Worm (Caenorhabditis elegans) whole organism, L4 larva: ENCODE data around the gene gad-1.

Source experiments
- D1046.2 ChIP-seq: fragments of 200-800 bp; sonication (Bioruptor generic); IDR thresholded peaks from 2 replicates; pipeline ENCODE4 v1.3.6; 2022; ENCODE audit warnings: missing genetic modification characterization, missing compliant biosample characterization
- F10B5.3 ChIP-seq: sonication (generic microtip); optimal IDR thresholded peaks from 2 replicates; lab custom pipeline; 2016; ENCODE audit warnings: mild to moderate bottlenecking, missing genetic modification characterization, missing compliant biosample characterization
- F49E8.2 ChIP-seq: sonication (generic microtip); optimal IDR thresholded peaks from 2 replicates; lab custom pipeline; 2016; ENCODE audit warnings: missing compliant biosample characterization, mild to moderate bottlenecking, missing genetic modification characterization, borderline replicate concordance
- Y105C5A.15 ChIP-seq: fragments of 200-800 bp; sonication (Bioruptor generic); IDR thresholded peaks from 2 replicates; pipeline ENCODE4 v1.3.6; 2022; ENCODE audit warnings: missing genetic modification characterization, missing compliant biosample characterization
- Y48G9A.11 ChIP-seq: fragments of 200-800 bp; sonication (Bioruptor generic); IDR thresholded peaks from 2 replicates; pipeline ENCODE4 v1.3.6; 2022; ENCODE audit warnings: missing genetic modification reagents, missing genetic modification characterization, missing compliant biosample characterization
- Y75B8A.6 ChIP-seq: fragments of 200-800 bp; sonication (Bioruptor generic); IDR thresholded peaks from 2 replicates; pipeline ENCODE4 v1.3.6; 2022; ENCODE audit warnings: missing genetic modification reagents, missing genetic modification characterization, missing compliant biosample characterization
- aha-1 ChIP-seq: fragments of 150-350 bp; peaks from one replicate; lab custom pipeline; 2014; ENCODE audit warnings: missing biosample characterization, missing genetic modification characterization
- aly-2 ChIP-seq: sonication (generic microtip); optimal IDR thresholded peaks from 2 replicates; lab custom pipeline; 2018; ENCODE audit warnings: missing biosample characterization, missing genetic modification characterization
- ama-1 ChIP-seq: fragments of 150-350 bp; optimal IDR thresholded peaks from 2 replicates; lab custom pipeline; 2014; ENCODE audit warnings: inconsistent platforms, mixed read lengths
- arid-1 ChIP-seq: fragments of 200-800 bp; sonication (Bioruptor generic); conservative IDR thresholded peaks from 2 replicates; pipeline ENCODE4 v1.3.6; 2022; ENCODE audit warnings: missing genetic modification reagents, missing genetic modification characterization, missing compliant biosample characterization
- ceh-20 ChIP-seq: fragments of 200-800 bp; sonication (Bioruptor generic); IDR thresholded peaks from 2 replicates; pipeline ENCODE4 v1.3.6; 2022; ENCODE audit warnings: missing genetic modification reagents, missing genetic modification characterization, missing compliant biosample characterization
- ceh-28 ChIP-seq: fragments of 150-350 bp; optimal IDR thresholded peaks from 2 replicates; lab custom pipeline; 2014; ENCODE audit warnings: missing biosample characterization, missing genetic modification reagents, missing genetic modification characterization
- ceh-44 ChIP-seq: fragments of 200-800 bp; sonication (Bioruptor generic); IDR thresholded peaks from 2 replicates; pipeline ENCODE4 v1.3.6; 2022; ENCODE audit warnings: missing genetic modification reagents, missing genetic modification characterization, missing compliant biosample characterization
- ceh-62 ChIP-seq: sonication (generic microtip); optimal IDR thresholded peaks from 2 replicates; lab custom pipeline; 2017; ENCODE audit warnings: missing biosample characterization, missing genetic modification characterization
- cey-2 ChIP-seq: sonication (generic microtip); optimal IDR thresholded peaks from 3 replicates; lab custom pipeline; 2017; ENCODE audit warnings: missing genetic modification characterization, mild to moderate bottlenecking, missing compliant biosample characterization, antibody characterized with exemption, borderline replicate concordance; ENCODE audit not compliant: insufficient read depth
- daf-16 ChIP-seq, 3 experiments: sonication (generic microtip); optimal IDR thresholded peaks; 2 replicates each; lab custom pipeline; 2016 to 2017; ENCODE audit warnings: missing genetic modification characterization in 3 of 3, missing genetic modification reagents in 3 of 3, mild to moderate bottlenecking in 2 of 3, missing compliant biosample characterization in 2 of 3, missing biosample characterization in 1 of 3, moderate library complexity in 1 of 3
- daf-19 ChIP-seq: fragments of 200-800 bp; sonication (Bioruptor generic); conservative IDR thresholded peaks from 2 replicates; pipeline ENCODE4 v1.3.6; 2022; ENCODE audit warnings: missing genetic modification characterization, missing compliant biosample characterization
- dmd-8 ChIP-seq: fragments of 200-800 bp; sonication (Bioruptor generic); IDR thresholded peaks from 2 replicates; pipeline ENCODE4 v1.3.6; 2022; ENCODE audit warnings: missing genetic modification characterization, missing compliant biosample characterization
- dmd-9 ChIP-seq: fragments of 200-800 bp; sonication (Bioruptor generic); IDR thresholded peaks from 2 replicates; pipeline ENCODE4 v1.3.6; 2022; ENCODE audit warnings: missing genetic modification reagents, missing genetic modification characterization, missing compliant biosample characterization
- dpl-1 ChIP-seq: fragments of 150-350 bp; optimal IDR thresholded peaks from 2 replicates; lab custom pipeline; 2014; ENCODE audit warnings: missing biosample characterization, missing genetic modification reagents, missing genetic modification characterization
- dve-1 ChIP-seq: sonication (generic microtip); optimal IDR thresholded peaks from 2 replicates; lab custom pipeline; 2017; ENCODE audit warnings: antibody characterized with exemption, mild to moderate bottlenecking, missing genetic modification characterization, missing compliant biosample characterization; ENCODE audit not compliant: insufficient read depth
- egl-43 ChIP-seq: fragments of 200-800 bp; sonication (Bioruptor generic); IDR thresholded peaks from 2 replicates; pipeline ENCODE4 v1.3.6; 2022; ENCODE audit warnings: missing genetic modification reagents, missing genetic modification characterization, missing compliant biosample characterization
- hif-1 ChIP-seq, 2 experiments: sonication (generic microtip); optimal IDR thresholded peaks; 2 replicates each; lab custom pipeline; 2016 to 2017; ENCODE audit warnings: missing compliant biosample characterization in 2 of 2, missing genetic modification characterization in 2 of 2, missing genetic modification reagents in 2 of 2, missing genotype in 2 of 2, mild to moderate bottlenecking in 1 of 2
- hlh-11 ChIP-seq: fragments of 200-800 bp; sonication (Bioruptor generic); optimal IDR thresholded peaks from 2 replicates; lab custom pipeline; 2018; ENCODE audit warnings: mild to moderate bottlenecking, missing genetic modification characterization, missing compliant biosample characterization
- hlh-30 ChIP-seq: sonication (generic microtip); optimal IDR thresholded peaks from 2 replicates; lab custom pipeline; 2017; ENCODE audit warnings: antibody characterized with exemption, mild to moderate bottlenecking, missing genetic modification characterization, missing compliant biosample characterization; ENCODE audit not compliant: insufficient read depth
- lim-7 ChIP-seq: fragments of 200-800 bp; sonication (Bioruptor generic); IDR thresholded peaks from 2 replicates; pipeline ENCODE4 v1.3.6; 2022; ENCODE audit warnings: missing genetic modification characterization, missing compliant biosample characterization
- lin-38 ChIP-seq: fragments of 200-800 bp; sonication (Bioruptor generic); IDR thresholded peaks from 2 replicates; pipeline ENCODE4 v1.3.6; 2022; ENCODE audit warnings: missing genetic modification reagents, missing genetic modification characterization, missing compliant biosample characterization
- lsy-2 ChIP-seq, 2 experiments: fragments of 150-350 bp in 1 of 2; sonication (generic microtip) in 1 of 2; optimal IDR thresholded peaks; 2 replicates each; lab custom pipeline; 2014 to 2017; ENCODE audit warnings: missing biosample characterization in 2 of 2, missing genetic modification characterization in 2 of 2
- madf-9 ChIP-seq: fragments of 200-800 bp; sonication (Bioruptor generic); conservative IDR thresholded peaks from 2 replicates; pipeline ENCODE4 v1.3.6; 2022; ENCODE audit warnings: missing genetic modification reagents, missing genetic modification characterization, missing compliant biosample characterization
- mdl-1 ChIP-seq, 2 experiments: fragments of 150-350 bp in 1 of 2; sonication (generic microtip) in 1 of 2; optimal IDR thresholded peaks; 2 replicates each; lab custom pipeline; 2014 to 2017; ENCODE audit warnings: missing biosample characterization in 2 of 2, missing genetic modification characterization in 2 of 2
- mep-1 ChIP-seq: fragments of 150-350 bp; sonication (generic microtip); optimal IDR thresholded peaks from 3 replicates; lab custom pipeline; 2014; ENCODE audit warnings: missing biosample characterization, missing genetic modification characterization
- nhr-237 ChIP-seq: sonication (generic microtip); optimal IDR thresholded peaks from 2 replicates; lab custom pipeline; 2017; ENCODE audit warnings: missing biosample characterization, missing genetic modification characterization
- nhr-28 ChIP-seq: fragments of 150-350 bp; optimal IDR thresholded peaks from 2 replicates; lab custom pipeline; 2014; ENCODE audit warnings: missing biosample characterization, missing genetic modification characterization
- nhr-41 ChIP-seq: fragments of 200-800 bp; sonication (Bioruptor generic); IDR thresholded peaks from 2 replicates; pipeline ENCODE4 v1.3.6; 2022; ENCODE audit warnings: missing genetic modification reagents, missing genetic modification characterization, missing compliant biosample characterization
- nhr-48 ChIP-seq: sonication (generic microtip); optimal IDR thresholded peaks from 2 replicates; lab custom pipeline; 2016; ENCODE audit warnings: mild to moderate bottlenecking, missing genetic modification characterization, missing compliant biosample characterization
- pqm-1 ChIP-seq: sonication (generic microtip); optimal IDR thresholded peaks from 2 replicates; lab custom pipeline; 2017; ENCODE audit warnings: missing biosample characterization, missing genetic modification characterization
- saeg-2 ChIP-seq: fragments of 200-800 bp; sonication (Bioruptor generic); IDR thresholded peaks from 2 replicates; pipeline ENCODE4 v1.3.6; 2022; ENCODE audit warnings: missing genetic modification reagents, missing genetic modification characterization, missing compliant biosample characterization
- snpc-4 ChIP-seq: fragments of 150-350 bp; optimal IDR thresholded peaks from 2 replicates; lab custom pipeline; 2014; ENCODE audit warnings: missing biosample characterization, missing genetic modification characterization
- spr-1 ChIP-seq: sonication (generic microtip); optimal IDR thresholded peaks from 2 replicates; lab custom pipeline; 2016; ENCODE audit warnings: mild to moderate bottlenecking, missing genetic modification characterization, missing compliant biosample characterization
- spr-3 ChIP-seq: fragments of 200-800 bp; sonication (Bioruptor generic); optimal IDR thresholded peaks from 2 replicates; lab custom pipeline; 2018; ENCODE audit warnings: mild to moderate bottlenecking, missing genetic modification characterization, missing compliant biosample characterization
- unc-62 ChIP-seq, 3 experiments: fragments of 150-350 bp in 1 of 3; sonication (generic microtip); optimal IDR thresholded peaks in 2 of 3; peaks in 1 of 3; 1 replicate in 1 of 3; 2 replicates in 2 of 3; lab custom pipeline; 2014 to 2017; ENCODE audit warnings: missing biosample characterization in 3 of 3, missing genetic modification characterization in 3 of 3, missing genetic modification reagents in 3 of 3, missing genotype in 1 of 3
- zag-1 ChIP-seq: fragments of 150-350 bp; optimal IDR thresholded peaks from 2 replicates; lab custom pipeline; 2014; ENCODE audit warnings: missing biosample characterization, missing genetic modification characterization
- ztf-11 ChIP-seq: fragments of 150-350 bp; optimal IDR thresholded peaks from 2 replicates; lab custom pipeline; 2014; ENCODE audit warnings: missing biosample characterization, missing genetic modification characterization
- ztf-7 ChIP-seq: fragments of 150-350 bp; optimal IDR thresholded peaks from 2 replicates; lab custom pipeline; 2014; ENCODE audit warnings: missing biosample characterization, missing genetic modification characterization

Gene gad-1

ce11 chrV:6430526-6431371, 2.5 kb downstream of the gad-1 start:
- peak; percentile 23 for TF ChIP-seq hlh-11
- peak; percentile 32 for TF ChIP-seq mep-1
- TF ChIP-seq dve-1 (tag; lab: Kevin White, UChicago) = peak; percentile 53
- TF ChIP-seq daf-16 (GFP tag; optimal IDR thresholded peaks at IDR 0.05; lab: Kevin White, UChicago) = no peak
- peak; percentile 60 for TF ChIP-seq daf-16 (tag; optimal IDR thresholded peaks at IDR 0.05; lab: Kevin White, UChicago)
- TF ChIP-seq lin-38 (GFP tag; lab: Robert Waterston, UW) = 0 out of 2 replicates have a peak, but pooled peaks have one; percentile 13
- TF ChIP-seq hlh-30 = peak; percentile 39
- no peak for TF ChIP-seq dpl-1
- TF ChIP-seq nhr-28 (tag; lab: Kevin White, UChicago) = peak; percentile 89
- TF ChIP-seq aha-1 (tag; lab: Kevin White, UChicago) = peak; percentile 10
- TF ChIP-seq unc-62 (GFP tag; optimal IDR thresholded peaks at IDR 0.05 in 1 of 2; lab: Kevin White, UChicago) = peak in 1 of 2 experiments; percentile 83
- TF ChIP-seq unc-62 (tag; optimal IDR thresholded peaks at IDR 0.05; lab: Kevin White, UChicago) = no peak
- TF ChIP-seq nhr-237 (tag; lab: Kevin White, UChicago) = no peak
- peak; percentile 65 for TF ChIP-seq pqm-1 (tag; lab: Kevin White, UChicago)
- TF ChIP-seq ceh-62 (tag; lab: Kevin White, UChicago) = no peak
- TF ChIP-seq mdl-1 (tag; optimal IDR thresholded peaks at IDR 0.05; lab: Kevin White, UChicago) = peak in 1 of 2 experiments; percentile 7

- TF ChIP-seq nhr-28 (tag; lab: Kevin White, UChicago) (peak; percentile 44), unc-62 (GFP tag; optimal IDR thresholded peaks at IDR 0.05 in 1 of 2; lab: Kevin White, UChicago) (peak in 1 of 2 experiments; percentile 85), unc-62 (tag; optimal IDR thresholded peaks at IDR 0.05; lab: Kevin White, UChicago) (no peak), ztf-11 (tag; lab: Kevin White, UChicago) (no peak), cey-2 (tag; lab: Kevin White, UChicago) (peak; percentile 45), hlh-11 (peak; percentile 28), lsy-2 (tag; optimal IDR thresholded peaks at IDR 0.05; lab: Kevin White, UChicago) (no peak), spr-3 (GFP tag; lab: Kevin White, UChicago) (no peak), hlh-30 (peak; percentile 39)
Measured at ce11 chrV:6429870-6430339, 3.4 kb downstream of the gad-1 start, which contains the start of gene alh-4. alh-4 (minus strand) TSS chrV:6429920.

ce11 chrV:6427433-6427832, 5.9 kb downstream of the gad-1 start:
- TF ChIP-seq arid-1 (GFP tag; lab: Robert Waterston, UW) (no peak), egl-43 (GFP tag; lab: Robert Waterston, UW) (no peak), ama-1 (lab: Kevin White, UChicago) (peak; percentile 78), Y48G9A.11 (GFP tag; lab: Robert Waterston, UW) (no peak), spr-1 (tag; lab: Kevin White, UChicago) (no peak), lsy-2 (tag; optimal IDR thresholded peaks at IDR 0.05; lab: Kevin White, UChicago) (peak in 1 of 2 experiments; percentile 76), F10B5.3 (tag; lab: Kevin White, UChicago) (no peak), F49E8.2 (tag; lab: Kevin White, UChicago) (no peak), ceh-44 (no peak), hif-1 (tag; optimal IDR thresholded peaks at IDR 0.05; lab: Kevin White, UChicago) (no peak), Y105C5A.15 (GFP tag; lab: Robert Waterston, UW) (no peak), spr-3 (GFP tag; lab: Kevin White, UChicago) (no peak), nhr-48 (tag; lab: Kevin White, UChicago) (no peak), daf-19 (GFP tag; lab: Robert Waterston, UW) (no peak), D1046.2 (GFP tag; lab: Robert Waterston, UW) (no peak), ceh-20 (GFP tag; lab: Robert Waterston, UW) (no peak), mep-1 (peak; percentile 43), snpc-4 (tag; lab: Kevin White, UChicago) (no peak), lim-7 (no peak), zag-1 (tag; lab: Kevin White, UChicago) (no peak), dmd-9 (no peak), ztf-7 (no peak), dmd-8 (GFP tag; lab: Robert Waterston, UW) (no peak), nhr-41 (GFP tag; lab: Robert Waterston, UW) (no peak), aly-2 (no peak), saeg-2 (no peak), ceh-28 (tag; lab: Kevin White, UChicago) (no peak), Y75B8A.6 (GFP tag; lab: Robert Waterston, UW) (no peak), madf-9 (no peak)
